Fruit fly (Drosophila melanogaster): ENCODE data around the gene CG5262.

DNA sequence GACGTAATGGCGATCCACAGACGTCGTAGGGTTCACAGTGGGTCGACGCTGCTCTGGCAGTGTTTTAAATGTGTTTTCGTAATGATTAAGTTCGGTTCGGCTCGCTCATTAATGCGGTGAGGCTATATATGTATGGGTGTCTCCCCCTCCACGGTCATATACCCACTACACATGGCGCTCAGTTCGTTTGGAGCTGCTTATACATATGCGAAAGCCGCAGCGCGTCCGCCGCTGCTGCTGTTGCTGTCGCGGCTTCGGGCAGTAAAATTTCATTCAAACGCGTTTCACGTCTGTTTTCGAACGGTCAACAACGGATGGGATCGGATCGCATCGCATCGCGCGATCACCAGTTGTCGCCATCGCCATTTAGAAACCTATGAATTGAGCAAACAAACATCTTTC, 44.3 kb downstream of the CG5262 start:
- TF ChIP-seq CG8478 (optimal IDR thresholded peaks at IDR 0.05) (no peak), CTCF (optimal IDR thresholded peaks at IDR 0.05) (no peak)
